Worm (Caenorhabditis elegans): Measurements from ENCODE around the gene iffb-1.

The iffb-1 gene

ce11 chrIII:2313985-2314494, at the start of gene iffb-1, which contains the start of gene fbxa-66:
TSS of gene iffb-1 (plus strand) at chrIII:2314436.
TSS of gene fbxa-66 (minus strand) at chrIII:2314035.
- TF ChIP-seq unc-62 (GFP tag; optimal IDR thresholded peaks at IDR 0.05) = no peak

- no peak for TF ChIP-seq unc-62 (GFP tag; optimal IDR thresholded peaks at IDR 0.05)
These were observed 48.1 kb upstream of the iffb-1 start, which contains the start of gene fbxa-9 for ce11 chrIII:2265986-2266701. TSS of gene fbxa-9 (plus strand) at chrIII:2266651.

ce11 chrIII:2272075-2272474, 42.2 kb upstream of the iffb-1 start, which contains the start of gene fbxa-48:
TSS of gene fbxa-48 (minus strand) at chrIII:2272175.
- TF ChIP-seq unc-62 (GFP tag; optimal IDR thresholded peaks at IDR 0.05) = no peak

ce11 chrIII:2272732-2273131, 41.5 kb upstream of the iffb-1 start, which contains the start of gene fbxa-39:
TSS of gene fbxa-39 (plus strand) at chrIII:2273032.
- TF ChIP-seq unc-62 (GFP tag; optimal IDR thresholded peaks at IDR 0.05) = no peak

ce11 chrIII:2276842-2277241, 37.4 kb upstream of the iffb-1 start, which contains the start of gene Y54F10BM.21:
TSS of gene Y54F10BM.21 (plus strand) at chrIII:2277142.
- no peak for TF ChIP-seq unc-62 (GFP tag; optimal IDR thresholded peaks at IDR 0.05)

- no peak for TF ChIP-seq unc-62 (GFP tag; optimal IDR thresholded peaks at IDR 0.05)
These were observed 34.8 kb upstream of the iffb-1 start, which contains the start of gene Y54F10BM.23 for ce11 chrIII:2279457-2279856. TSS of gene Y54F10BM.23 (minus strand) at chrIII:2279557.

- no peak for TF ChIP-seq unc-62 (GFP tag; optimal IDR thresholded peaks at IDR 0.05)
These were observed 33.7 kb upstream of the iffb-1 start, which contains the start of gene Y54F10BM.22 for ce11 chrIII:2280569-2280968. TSS of gene Y54F10BM.22 (plus strand) at chrIII:2280899.

- TF ChIP-seq unc-62 (GFP tag; optimal IDR thresholded peaks at IDR 0.05) = no peak
These were observed 32.0 kb upstream of the iffb-1 start, which contains the start of gene Y54F10BM.3 for ce11 chrIII:2281975-2282957. TSS of gene Y54F10BM.3 (plus strand) at chrIII:2282025.

ce11 chrIII:2283341-2283847, 30.8 kb upstream of the iffb-1 start:
- no peak for TF ChIP-seq unc-62 (GFP tag; optimal IDR thresholded peaks at IDR 0.05)

- no peak for TF ChIP-seq unc-62 (GFP tag; optimal IDR thresholded peaks at IDR 0.05)
These were observed 26.0 kb upstream of the iffb-1 start for ce11 chrIII:2288261-2288660.

- TF ChIP-seq unc-62 (GFP tag; optimal IDR thresholded peaks at IDR 0.05) = no peak
These were observed 23.1 kb upstream of the iffb-1 start, which contains the start of gene fbxa-219 for ce11 chrIII:2291139-2291538. TSS of gene fbxa-219 (plus strand) at chrIII:2291415.

ce11 chrIII:2294736-2295135, 19.5 kb upstream of the iffb-1 start:
- TF ChIP-seq unc-62 (GFP tag; optimal IDR thresholded peaks at IDR 0.05) = no peak

ce11 chrIII:2304149-2304548, 10.1 kb upstream of the iffb-1 start:
- TF ChIP-seq unc-62 (GFP tag; optimal IDR thresholded peaks at IDR 0.05) = no peak

ce11 chrIII:2304867-2305266, 9.4 kb upstream of the iffb-1 start, which contains the start of gene Y54F10BM.9:
TSS of gene Y54F10BM.9 (minus strand) at chrIII:2304927.
- no peak for TF ChIP-seq unc-62 (GFP tag; optimal IDR thresholded peaks at IDR 0.05)

ce11 chrIII:2308026-2308425, 6.2 kb upstream of the iffb-1 start, which contains the start of the genes fbxa-1 and Y54F10BM.20:
TSS of gene fbxa-1 (minus strand) at chrIII:2308126.
TSS of gene Y54F10BM.20 (plus strand) at chrIII:2308256.
- TF ChIP-seq unc-62 (GFP tag; optimal IDR thresholded peaks at IDR 0.05) = no peak

Data from whole organism, dauer.